Fruit fly (Drosophila melanogaster) whole organism, embryonic: ENCODE data around the gene CG6000.
A peak's percentile ranks its signal among the peaks of the same experiment; 100 is the strongest.

Source experiments
- Bgb ChIP-seq: fragments of 200-800 bp; sonication (Bioruptor generic); IDR thresholded peaks from 2 replicates; pipeline ENCODE4 v1.3.6; 2022; ENCODE audit warnings: missing biosample characterization, missing genetic modification characterization; ENCODE audit not compliant: partially characterized antibody
- CG10147 ChIP-seq: fragments of 200-800 bp; sonication (Bioruptor generic); optimal IDR thresholded peaks from 2 replicates; lab custom pipeline; 2019; ENCODE audit warnings: missing biosample characterization, mild to moderate bottlenecking, missing genetic modification characterization, moderate library complexity
- CG11085 ChIP-seq: fragments of 200-800 bp; sonication (Bioruptor generic); IDR thresholded peaks from 2 replicates; pipeline ENCODE4 v1.3.6; 2022; ENCODE audit warnings: missing biosample characterization, missing genetic modification characterization
- CG11093 ChIP-seq: fragments of 200-800 bp; sonication (Bioruptor generic); IDR thresholded peaks from 3 replicates; pipeline ENCODE4 v1.3.6; 2022; ENCODE audit warnings: missing biosample characterization, missing genetic modification characterization
- CG11695 ChIP-seq: fragments of 200-800 bp; sonication (Bioruptor generic); IDR thresholded peaks from 3 replicates; pipeline ENCODE4 v1.3.6; 2022; ENCODE audit warnings: missing biosample characterization, missing genetic modification characterization
- CG12104 ChIP-seq: fragments of 200-800 bp; sonication (Bioruptor generic); optimal IDR thresholded peaks from 3 replicates; lab custom pipeline; 2016; ENCODE audit warnings: missing biosample characterization, missing genetic modification characterization
- CG1233 ChIP-seq: fragments of 200-800 bp; sonication (Bioruptor generic); optimal IDR thresholded peaks from 4 replicates; lab custom pipeline; 2018; ENCODE audit warnings: missing biosample characterization, mild to moderate bottlenecking, missing genetic modification characterization
- CG12769 ChIP-seq: fragments of 200-800 bp; sonication (Bioruptor generic); optimal IDR thresholded peaks from 2 replicates; lab custom pipeline; 2019; ENCODE audit warnings: missing biosample characterization, mild to moderate bottlenecking, missing genetic modification characterization, moderate library complexity
- CG13624 ChIP-seq: fragments of 200-800 bp; sonication (Bioruptor generic); optimal IDR thresholded peaks from 2 replicates; lab custom pipeline; 2016; ENCODE audit warnings: missing biosample characterization, missing genetic modification characterization
- CG14014 ChIP-seq: fragments of 200-800 bp; sonication (Bioruptor generic); IDR thresholded peaks from 2 replicates; pipeline ENCODE4 v1.3.6; 2022; ENCODE audit warnings: missing biosample characterization, missing genetic modification characterization
- CG14441 ChIP-seq: fragments of 200-800 bp; sonication (Bioruptor generic); IDR thresholded peaks from 2 replicates; pipeline ENCODE4 v1.3.6; 2022; ENCODE audit warnings: missing biosample characterization, missing genetic modification characterization
- CG15269 ChIP-seq: fragments of 200-800 bp; sonication (Bioruptor generic); optimal IDR thresholded peaks from 2 replicates; lab custom pipeline; 2018; ENCODE audit warnings: missing biosample characterization, mild to moderate bottlenecking, missing genetic modification characterization, moderate library complexity
- CG1602 ChIP-seq: fragments of 200-800 bp; sonication (Bioruptor generic); optimal IDR thresholded peaks from 3 replicates; lab custom pipeline; 2016; ENCODE audit warnings: missing biosample characterization, missing genetic modification characterization
- CG16863 ChIP-seq: fragments of 200-800 bp; sonication (Bioruptor generic); optimal IDR thresholded peaks from 3 replicates; lab custom pipeline; 2016; ENCODE audit warnings: missing biosample characterization, missing genetic modification characterization
- CG17328 ChIP-seq: fragments of 200-800 bp; sonication (Bioruptor generic); IDR thresholded peaks from 2 replicates; pipeline ENCODE4 v1.3.6; 2022; ENCODE audit warnings: missing biosample characterization, missing genetic modification characterization
- CG18619 ChIP-seq: fragments of 200-800 bp; sonication (Bioruptor generic); optimal IDR thresholded peaks from 3 replicates; lab custom pipeline; 2017; ENCODE audit warnings: missing biosample characterization, mild to moderate bottlenecking, missing genetic modification characterization
- CG18764 ChIP-seq: fragments of 200-800 bp; sonication (Bioruptor generic); optimal IDR thresholded peaks from 3 replicates; lab custom pipeline; 2016; ENCODE audit warnings: missing biosample characterization, missing genetic modification characterization
- CG2678 ChIP-seq: fragments of 200-800 bp; sonication (Bioruptor generic); optimal IDR thresholded peaks from 3 replicates; lab custom pipeline; 2019; ENCODE audit warnings: missing biosample characterization, mild to moderate bottlenecking, missing genetic modification characterization, moderate library complexity
- CG5245 ChIP-seq: fragments of 200-800 bp; sonication (Bioruptor generic); optimal IDR thresholded peaks from 3 replicates; lab custom pipeline; 2016; ENCODE audit warnings: missing biosample characterization, missing genetic modification characterization
- CG6765 ChIP-seq: fragments of 200-800 bp; sonication (Bioruptor generic); optimal IDR thresholded peaks from 3 replicates; lab custom pipeline; 2017; ENCODE audit warnings: missing biosample characterization, mild to moderate bottlenecking, missing genetic modification characterization
- CG7745 ChIP-seq: fragments of 200-800 bp; sonication (Bioruptor generic); optimal IDR thresholded peaks from 2 replicates; lab custom pipeline; 2018; ENCODE audit warnings: missing biosample characterization, mild to moderate bottlenecking, missing genetic modification characterization, moderate library complexity
- CG7786 ChIP-seq: fragments of 200-800 bp; sonication (Bioruptor generic); optimal IDR thresholded peaks from 2 replicates; lab custom pipeline; 2016; ENCODE audit warnings: missing biosample characterization, missing genetic modification characterization
- CG8924 ChIP-seq: fragments of 200-800 bp; optimal IDR thresholded peaks from 3 replicates; lab custom pipeline; 2019; ENCODE audit warnings: missing biosample characterization, mild to moderate bottlenecking, missing genetic modification characterization, moderate library complexity
- CG9932 ChIP-seq: fragments of 200-800 bp; sonication (Bioruptor generic); IDR thresholded peaks from 2 replicates; pipeline ENCODE4 v1.3.6; 2022; ENCODE audit warnings: missing biosample characterization, missing genetic modification characterization
- Chrac-16 ChIP-seq: fragments of 200-800 bp; sonication (Bioruptor generic); optimal IDR thresholded peaks from 3 replicates; lab custom pipeline; 2016; ENCODE audit warnings: missing biosample characterization, missing genetic modification characterization
- E2f2 ChIP-seq: fragments of 200-800 bp; sonication (Bioruptor generic); IDR thresholded peaks from 2 replicates; pipeline ENCODE4 v1.3.6; 2022; ENCODE audit warnings: missing biosample characterization, missing genetic modification characterization
- Ets65A ChIP-seq: fragments of 200-800 bp; sonication (Bioruptor generic); peaks from one replicate; lab custom pipeline; 2016; ENCODE audit warnings: missing biosample characterization, missing genetic modification characterization
- HLH3B ChIP-seq: fragments of 200-800 bp; sonication (Bioruptor generic); IDR thresholded peaks from 2 replicates; pipeline ENCODE4 v1.3.6; 2022; ENCODE audit warnings: missing biosample characterization, missing genetic modification characterization
- Hr3 ChIP-seq: fragments of 200-800 bp; sonication (Bioruptor generic); optimal IDR thresholded peaks from 3 replicates; lab custom pipeline; 2016; ENCODE audit warnings: missing biosample characterization, missing genetic modification characterization
- Hsf ChIP-seq: fragments of 200-800 bp; sonication (Bioruptor generic); optimal IDR thresholded peaks from 3 replicates; lab custom pipeline; 2016; ENCODE audit warnings: missing biosample characterization, missing genetic modification characterization
- Kr ChIP-seq: fragments of 200-800 bp; sonication (Bioruptor generic); optimal IDR thresholded peaks from 2 replicates; lab custom pipeline; 2017; ENCODE audit warnings: missing biosample characterization, mild to moderate bottlenecking, missing genetic modification characterization
- NK7.1 ChIP-seq: fragments of 200-800 bp; sonication (Bioruptor generic); optimal IDR thresholded peaks from 3 replicates; lab custom pipeline; 2016; ENCODE audit warnings: missing biosample characterization, missing genetic modification characterization
- Sox102F ChIP-seq: fragments of 200-800 bp; sonication (Bioruptor generic); optimal IDR thresholded peaks from 2 replicates; lab custom pipeline; 2018; ENCODE audit warnings: missing biosample characterization, mild to moderate bottlenecking, missing genetic modification characterization, moderate library complexity
- ap ChIP-seq: fragments of 200-800 bp; sonication (Bioruptor generic); IDR thresholded peaks from 2 replicates; pipeline ENCODE4 v1.3.6; 2022; ENCODE audit warnings: missing biosample characterization, missing genetic modification characterization
- ara ChIP-seq: fragments of 200-800 bp; sonication (Bioruptor generic); IDR thresholded peaks from 2 replicates; pipeline ENCODE4 v1.3.6; 2022; ENCODE audit warnings: missing biosample characterization, missing genetic modification characterization
- bbx ChIP-seq: fragments of 200-800 bp; sonication (Bioruptor generic); IDR thresholded peaks from 2 replicates; pipeline ENCODE4 v1.3.6; 2022; ENCODE audit warnings: missing biosample characterization, missing genetic modification characterization; ENCODE audit not compliant: partially characterized antibody
- chif ChIP-seq, 2 experiments: fragments of 200-800 bp; sonication (Bioruptor generic); optimal IDR thresholded peaks; 3 replicates each; lab custom pipeline; 2016; ENCODE audit warnings: missing biosample characterization in 2 of 2, missing genetic modification characterization in 2 of 2
- ci ChIP-seq: fragments of 200-800 bp; sonication (Bioruptor generic); IDR thresholded peaks from 3 replicates; pipeline ENCODE4 v1.3.6; 2022; ENCODE audit warnings: missing biosample characterization, missing genetic modification characterization
- dmrt99B ChIP-seq: fragments of 200-800 bp; sonication (Bioruptor generic); optimal IDR thresholded peaks from 2 replicates; lab custom pipeline; 2018; ENCODE audit warnings: missing biosample characterization, mild to moderate bottlenecking, missing genetic modification characterization, moderate library complexity
- fd102C ChIP-seq: fragments of 200-800 bp; sonication (Bioruptor generic); optimal IDR thresholded peaks from 2 replicates; lab custom pipeline; 2018; ENCODE audit warnings: missing biosample characterization, mild to moderate bottlenecking, missing genetic modification characterization, moderate library complexity
- gem ChIP-seq: fragments of 200-800 bp; sonication (Bioruptor generic); optimal IDR thresholded peaks from 2 replicates; lab custom pipeline; 2019; ENCODE audit warnings: missing biosample characterization, mild to moderate bottlenecking, missing genetic modification characterization, moderate library complexity
- ham ChIP-seq: fragments of 200-800 bp; sonication (Bioruptor generic); IDR thresholded peaks from 2 replicates; pipeline ENCODE4 v1.3.6; 2022; ENCODE audit warnings: missing biosample characterization, missing genetic modification characterization
- ind ChIP-seq: fragments of 200-800 bp; sonication (Bioruptor generic); optimal IDR thresholded peaks from 3 replicates; lab custom pipeline; 2016; ENCODE audit warnings: missing biosample characterization, missing genetic modification characterization
- pnt ChIP-seq: fragments of 200-800 bp; sonication (Bioruptor generic); optimal IDR thresholded peaks from 3 replicates; lab custom pipeline; 2016; ENCODE audit warnings: missing biosample characterization, missing genetic modification characterization
- prd ChIP-seq, 3 experiments: fragments of >200 bp in 2 of 3; fragments of 200-800 bp in 1 of 3; sonication (Bioruptor generic) in 1 of 3; optimal IDR thresholded peaks in 2 of 3; IDR thresholded peaks in 1 of 3; 2 replicates in 2 of 3; 3 replicates in 1 of 3; pipeline versions ENCODE4 v1.3.6 to Lab custom; 2017 to 2022; ENCODE audit warnings: missing biosample characterization in 1 of 3, missing genetic modification characterization in 1 of 3
- ro ChIP-seq: fragments of 200-800 bp; sonication (Bioruptor generic); IDR thresholded peaks from 2 replicates; pipeline ENCODE4 v1.3.6; 2022; ENCODE audit warnings: missing biosample characterization, missing genetic modification characterization
- sr ChIP-seq: fragments of 200-800 bp; sonication (Bioruptor generic); IDR thresholded peaks from 3 replicates; pipeline ENCODE4 v1.3.6; 2022; ENCODE audit warnings: missing biosample characterization, missing genetic modification characterization
- wdn ChIP-seq: fragments of 200-800 bp; sonication (Bioruptor generic); IDR thresholded peaks from 2 replicates; pipeline ENCODE4 v1.3.6; 2022; ENCODE audit warnings: missing biosample characterization, missing genetic modification characterization
- zen2 ChIP-seq: fragments of 200-800 bp; sonication (Bioruptor generic); IDR thresholded peaks from 3 replicates; pipeline ENCODE4 v1.3.6; 2022; ENCODE audit warnings: missing biosample characterization, missing genetic modification characterization; ENCODE audit not compliant: partially characterized antibody

CG6000 gene

dm6 chr3R:24025715-24026467, 28.3 kb upstream of the CG6000 start (continued):
- TF ChIP-seq CG6765, result no peak
- 0 out of 3 replicates have a peak, but pooled peaks have one; percentile 56 for TF ChIP-seq ci
- peak; percentile 32; the same call in 1 of the 2 replicates for TF ChIP-seq CG14441 (GFP tag; lab: Robert Waterston, UW)
- TF ChIP-seq dmrt99B (tag; lab: Kevin White, UChicago), result peak; percentile 54
- TF ChIP-seq CG17328 (GFP tag; lab: Robert Waterston, UW), result no peak
- peak; percentile 71 for TF ChIP-seq Sox102F (GFP tag; lab: Kevin White, UChicago)
- 0 out of 2 replicates have a peak, but pooled peaks have one; percentile 27 for TF ChIP-seq ara (GFP tag; lab: Robert Waterston, UW)
- TF ChIP-seq ham (GFP tag; lab: Robert Waterston, UW), result no peak
- TF ChIP-seq zen2 (GFP tag; lab: Robert Waterston, UW), result no peak
- TF ChIP-seq chif (GFP tag; optimal IDR thresholded peaks at IDR 0.05; lab: Kevin White, UChicago), result peak in 1 of 2 experiments; percentile 51
- peak; percentile 67; the same call in 2 of the 3 replicates for TF ChIP-seq sr
- TF ChIP-seq CG12769 (tag; lab: Kevin White, UChicago), result peak; percentile 36
- peak; percentile 23 for TF ChIP-seq CG7786 (GFP tag; lab: Kevin White, UChicago)
- no peak for TF ChIP-seq prd (optimal IDR thresholded peaks at IDR 0.05; lab: Kevin White, UChicago)
- TF ChIP-seq prd (GFP tag; IDR thresholded peaks at IDR 0.05; lab: Robert Waterston, UW), result peak; percentile 49; the same call in 2 of the 3 replicates
- TF ChIP-seq CG11695 (GFP tag; lab: Robert Waterston, UW), result peak; percentile 37; the same call in 1 of the 3 replicates
- no peak for TF ChIP-seq CG12104 (GFP tag; lab: Kevin White, UChicago)
- peak; percentile 28 for TF ChIP-seq CG15269 (tag; lab: Kevin White, UChicago)
- TF ChIP-seq wdn (GFP tag; lab: Robert Waterston, UW), result no peak
- TF ChIP-seq CG7745 (tag; lab: Kevin White, UChicago), result no peak
- no peak for TF ChIP-seq CG9932 (GFP tag; lab: Robert Waterston, UW)
- no peak for TF ChIP-seq ro (GFP tag; lab: Robert Waterston, UW)
- no peak for TF ChIP-seq bbx (GFP tag; lab: Robert Waterston, UW)
- peak; percentile 17 for TF ChIP-seq NK7.1 (GFP tag; lab: Kevin White, UChicago)
- peak; percentile 21 for TF ChIP-seq CG13624 (GFP tag; lab: Kevin White, UChicago)
- no peak for TF ChIP-seq Ets65A (GFP tag; lab: Kevin White, UChicago)
- TF ChIP-seq CG18619 (GFP tag; lab: Kevin White, UChicago), result peak; percentile 13
- 0 out of 2 replicates have a peak, but pooled peaks have one; percentile 14 for TF ChIP-seq HLH3B
- TF ChIP-seq CG10147 (GFP tag; lab: Kevin White, UChicago), result no peak
- TF ChIP-seq Bgb (GFP tag; lab: Robert Waterston, UW), result no peak
- TF ChIP-seq ind (GFP tag; lab: Kevin White, UChicago), result no peak
- peak; percentile 62 for TF ChIP-seq CG2678 (tag; lab: Kevin White, UChicago)
- 0 out of 2 replicates have a peak, but pooled peaks have one; percentile 21 for TF ChIP-seq E2f2 (GFP tag; lab: Robert Waterston, UW)
- TF ChIP-seq Chrac-16 (GFP tag; lab: Kevin White, UChicago), result peak; percentile 18
- no peak for TF ChIP-seq Kr (GFP tag; lab: Kevin White, UChicago)
- peak; percentile 3 for TF ChIP-seq Hr3 (GFP tag; lab: Kevin White, UChicago)
- peak; percentile 47 for TF ChIP-seq CG8924 (tag; lab: Kevin White, UChicago)
- no peak for TF ChIP-seq CG18764 (GFP tag; lab: Kevin White, UChicago)
- peak; percentile 13 for TF ChIP-seq Hsf
- TF ChIP-seq CG11085 (GFP tag; lab: Robert Waterston, UW), result no peak
- TF ChIP-seq fd102C, result no peak
- peak; percentile 9 for TF ChIP-seq pnt (GFP tag; lab: Kevin White, UChicago)
- TF ChIP-seq CG1233 (GFP tag; lab: Kevin White, UChicago), result peak; percentile 4
- TF ChIP-seq CG5245, result no peak
- TF ChIP-seq gem, result peak; percentile 58
- peak; percentile 36; the same call in 1 of the 2 replicates for TF ChIP-seq CG14014 (GFP tag; lab: Robert Waterston, UW)
- 0 out of 3 replicates have a peak, but pooled peaks have one; percentile 25 for TF ChIP-seq CG11093
- TF ChIP-seq CG1602 (GFP tag; lab: Kevin White, UChicago), result peak; percentile 18
- peak; percentile 25; the same call in 1 of the 2 replicates for TF ChIP-seq ap (GFP tag; lab: Robert Waterston, UW)
- TF ChIP-seq CG16863, result peak; percentile 44
